Worm (Caenorhabditis elegans) whole organism, L2 larva: ENCODE results near the gene mob-2.
A peak's percentile ranks its signal among the peaks of the same experiment; 100 is the strongest.

Experiments
- C34F6.9 ChIP-seq: fragments of 150-350 bp; optimal IDR thresholded peaks from 2 replicates; lab custom pipeline; 2014; ENCODE audit warnings: missing biosample characterization, missing genetic modification characterization
- F13H6.1 ChIP-seq: sonication (generic microtip); optimal IDR thresholded peaks from 2 replicates; lab custom pipeline; 2016; ENCODE audit warnings: missing genetic modification characterization, missing compliant biosample characterization
- R02D3.7 ChIP-seq: fragments of 150-350 bp; optimal IDR thresholded peaks from 2 replicates; lab custom pipeline; 2014; ENCODE audit warnings: missing biosample characterization, missing genetic modification characterization
- Y55F3AM.14 ChIP-seq: fragments of 200-800 bp; sonication (Bioruptor generic); optimal IDR thresholded peaks from 2 replicates; lab custom pipeline; 2018; ENCODE audit warnings: mild to moderate bottlenecking, missing genetic modification characterization, missing compliant biosample characterization
- ZK546.5 ChIP-seq: sonication (generic microtip); optimal IDR thresholded peaks from 2 replicates; lab custom pipeline; 2017; ENCODE audit warnings: missing biosample characterization, missing genetic modification characterization
- alr-1 ChIP-seq: fragments of 150-350 bp; optimal IDR thresholded peaks from 2 replicates; lab custom pipeline; 2014; ENCODE audit warnings: missing biosample characterization, missing genetic modification characterization
- aly-2 ChIP-seq: fragments of 150-350 bp; optimal IDR thresholded peaks from 2 replicates; lab custom pipeline; 2014; ENCODE audit warnings: missing biosample characterization, missing genetic modification characterization
- ama-1 ChIP-seq: fragments of 150-350 bp; optimal IDR thresholded peaks from 2 replicates; lab custom pipeline; 2018; ENCODE audit warnings: inconsistent platforms
- blmp-1 ChIP-seq: sonication (generic microtip); optimal IDR thresholded peaks from 2 replicates; lab custom pipeline; 2017; ENCODE audit warnings: missing genetic modification characterization, mild to moderate bottlenecking, missing compliant biosample characterization, antibody characterized with exemption, moderate library complexity; ENCODE audit not compliant: insufficient read depth
- ceh-16 ChIP-seq: fragments of 150-350 bp; optimal IDR thresholded peaks from 2 replicates; lab custom pipeline; 2014; ENCODE audit warnings: missing biosample characterization, missing genetic modification characterization
- ceh-82 ChIP-seq: fragments of 150-350 bp; optimal IDR thresholded peaks from 2 replicates; lab custom pipeline; 2014; ENCODE audit warnings: missing biosample characterization, missing genetic modification characterization
- crh-2 ChIP-seq: sonication (generic microtip); optimal IDR thresholded peaks from 2 replicates; lab custom pipeline; 2017; ENCODE audit warnings: missing biosample characterization, missing genetic modification characterization
- dmd-4 ChIP-seq: sonication (generic microtip); optimal IDR thresholded peaks from 2 replicates; lab custom pipeline; 2017; ENCODE audit warnings: missing biosample characterization, missing genetic modification characterization
- egl-27 ChIP-seq: sonication (generic microtip); optimal IDR thresholded peaks from 3 replicates; lab custom pipeline; 2017; ENCODE audit warnings: missing biosample characterization, missing genetic modification reagents, missing genetic modification characterization
- elt-1 ChIP-seq: fragments of 150-350 bp; optimal IDR thresholded peaks from 2 replicates; lab custom pipeline; 2014; ENCODE audit warnings: missing biosample characterization, missing genetic modification characterization
- elt-3 ChIP-seq: sonication (generic microtip); optimal IDR thresholded peaks from 2 replicates; lab custom pipeline; 2017; ENCODE audit warnings: missing biosample characterization, missing genetic modification characterization
- fos-1 ChIP-seq: fragments of 150-350 bp; optimal IDR thresholded peaks from 2 replicates; lab custom pipeline; 2014; ENCODE audit warnings: missing biosample characterization, missing genetic modification characterization
- gmeb-1 ChIP-seq: fragments of 150-350 bp; optimal IDR thresholded peaks from 2 replicates; lab custom pipeline; 2014; ENCODE audit warnings: missing biosample characterization, missing genetic modification characterization
- lin-11 ChIP-seq: fragments of 150-350 bp; sonication (generic microtip); optimal IDR thresholded peaks from 2 replicates; lab custom pipeline; 2014; ENCODE audit warnings: missing biosample characterization, missing genetic modification characterization, inconsistent platforms, mixed read lengths
- lin-13 ChIP-seq: fragments of 150-350 bp; optimal IDR thresholded peaks from 2 replicates; lab custom pipeline; 2014; ENCODE audit warnings: missing biosample characterization, missing genetic modification reagents, missing genetic modification characterization
- lin-39 ChIP-seq: fragments of 150-350 bp; optimal IDR thresholded peaks from 2 replicates; lab custom pipeline; 2014; ENCODE audit warnings: missing biosample characterization, missing genetic modification reagents, missing genetic modification characterization
- lsy-2 ChIP-seq, 2 experiments: fragments of 150-350 bp in 1 of 2; sonication (generic microtip) in 1 of 2; optimal IDR thresholded peaks; 2 replicates each; lab custom pipeline; 2014 to 2017; ENCODE audit warnings: missing biosample characterization in 2 of 2, missing genetic modification characterization in 2 of 2
- mab-5 ChIP-seq: fragments of 150-350 bp; optimal IDR thresholded peaks from 2 replicates; lab custom pipeline; 2014; ENCODE audit warnings: missing biosample characterization, missing genetic modification characterization
- mbf-1 ChIP-seq: sonication (generic microtip); optimal IDR thresholded peaks from 2 replicates; lab custom pipeline; 2017; ENCODE audit warnings: missing biosample characterization, missing genetic modification characterization
- mdl-1 ChIP-seq, 2 experiments: fragments of 150-350 bp in 1 of 2; sonication (generic microtip) in 1 of 2; optimal IDR thresholded peaks; 2 replicates each; lab custom pipeline; 2017; ENCODE audit warnings: missing biosample characterization in 2 of 2, missing genetic modification characterization in 2 of 2
- nhr-10 ChIP-seq: sonication (generic microtip); optimal IDR thresholded peaks from 2 replicates; lab custom pipeline; 2017; ENCODE audit warnings: missing biosample characterization, missing genetic modification characterization
- nhr-11 ChIP-seq: fragments of 150-350 bp; optimal IDR thresholded peaks from 2 replicates; lab custom pipeline; 2014; ENCODE audit warnings: missing biosample characterization, missing genetic modification characterization
- nhr-12 ChIP-seq: fragments of 150-350 bp; optimal IDR thresholded peaks from 2 replicates; lab custom pipeline; 2014; ENCODE audit warnings: missing biosample characterization, missing genetic modification characterization
- nhr-129 ChIP-seq: fragments of 150-350 bp; optimal IDR thresholded peaks from 2 replicates; lab custom pipeline; 2014; ENCODE audit warnings: missing biosample characterization, missing genetic modification characterization
- nhr-21 ChIP-seq: fragments of 150-350 bp; optimal IDR thresholded peaks from 2 replicates; lab custom pipeline; 2014; ENCODE audit warnings: missing biosample characterization, missing genetic modification characterization
- nhr-23 ChIP-seq: fragments of 150-350 bp; optimal IDR thresholded peaks from 2 replicates; lab custom pipeline; 2014; ENCODE audit warnings: missing biosample characterization, missing genetic modification reagents, missing genetic modification characterization
- nhr-237 ChIP-seq: fragments of 150-350 bp; optimal IDR thresholded peaks from 2 replicates; lab custom pipeline; 2014; ENCODE audit warnings: missing biosample characterization, missing genetic modification characterization
- nhr-25 ChIP-seq: fragments of 150-350 bp; sonication (generic microtip); optimal IDR thresholded peaks from 3 replicates; lab custom pipeline; 2014; ENCODE audit warnings: missing biosample characterization, missing genetic modification characterization
- nhr-6 ChIP-seq: fragments of 150-350 bp; optimal IDR thresholded peaks from 2 replicates; lab custom pipeline; 2014; ENCODE audit warnings: missing biosample characterization, missing genetic modification characterization
- nhr-77 ChIP-seq: fragments of 150-350 bp; optimal IDR thresholded peaks from 2 replicates; lab custom pipeline; 2014; ENCODE audit warnings: missing biosample characterization, missing genetic modification characterization
- peb-1 ChIP-seq: fragments of 150-350 bp; optimal IDR thresholded peaks from 2 replicates; lab custom pipeline; 2014; ENCODE audit warnings: missing biosample characterization, missing genetic modification characterization
- sem-4 ChIP-seq: fragments of 150-350 bp; optimal IDR thresholded peaks from 2 replicates; lab custom pipeline; 2014; ENCODE audit warnings: missing biosample characterization, missing genetic modification reagents, missing genetic modification characterization
- skn-1 ChIP-seq: sonication (generic microtip); optimal IDR thresholded peaks from 2 replicates; lab custom pipeline; 2017; ENCODE audit warnings: missing biosample characterization, missing genetic modification characterization
- sma-3 ChIP-seq: sonication (generic microtip); optimal IDR thresholded peaks from 2 replicates; lab custom pipeline; 2016; ENCODE audit warnings: missing genetic modification reagents, missing genetic modification characterization, missing compliant biosample characterization
- sma-9 ChIP-seq, 2 experiments: fragments of 150-350 bp in 1 of 2; sonication (generic microtip) in 1 of 2; optimal IDR thresholded peaks; 2 replicates each; lab custom pipeline; 2014 to 2016; ENCODE audit warnings: missing genetic modification characterization in 2 of 2, mild to moderate bottlenecking in 1 of 2, missing biosample characterization in 1 of 2, missing compliant biosample characterization in 1 of 2, missing genetic modification reagents in 1 of 2, moderate library complexity in 1 of 2
- snpc-4 ChIP-seq: fragments of 150-350 bp; optimal IDR thresholded peaks from 2 replicates; lab custom pipeline; 2014; ENCODE audit warnings: missing biosample characterization, missing genetic modification characterization
- unc-39 ChIP-seq: fragments of 150-350 bp; optimal IDR thresholded peaks from 2 replicates; lab custom pipeline; 2014; ENCODE audit warnings: missing biosample characterization, missing genetic modification characterization
- unc-55 ChIP-seq: fragments of 150-350 bp; sonication (generic microtip); optimal IDR thresholded peaks from 3 replicates; lab custom pipeline; 2014; ENCODE audit warnings: missing biosample characterization, missing genetic modification reagents, missing genetic modification characterization
- unc-62 ChIP-seq: fragments of 150-350 bp; optimal IDR thresholded peaks from 2 replicates; lab custom pipeline; 2014; ENCODE audit warnings: missing biosample characterization, missing genetic modification reagents, missing genetic modification characterization
- zag-1 ChIP-seq: fragments of 150-350 bp; optimal IDR thresholded peaks from 2 replicates; lab custom pipeline; 2014; ENCODE audit warnings: missing biosample characterization, missing genetic modification characterization
- ztf-1 ChIP-seq: fragments of 200-800 bp; sonication (Bioruptor generic); conservative IDR thresholded peaks from 2 replicates; pipeline ENCODE4 v1.3.6; 2022; ENCODE audit warnings: missing genetic modification characterization, missing compliant biosample characterization
- ztf-11 ChIP-seq: sonication (generic microtip); optimal IDR thresholded peaks from 2 replicates; lab custom pipeline; 2017; ENCODE audit warnings: missing biosample characterization, missing genetic modification characterization
- ztf-4 ChIP-seq: fragments of 150-350 bp; optimal IDR thresholded peaks from 2 replicates; lab custom pipeline; 2014; ENCODE audit warnings: missing biosample characterization, missing genetic modification characterization

Gene mob-2

ce11 chrX:13144975-13145618, 24.8 kb downstream of the mob-2 start:
- TF ChIP-seq nhr-237 (tag; lab: Kevin White, UChicago) (no peak), sma-9 (GFP tag; optimal IDR thresholded peaks at IDR 0.05; lab: Kevin White, UChicago) (peak; percentile 95), sma-9 (tag; optimal IDR thresholded peaks at IDR 0.05; lab: Kevin White, UChicago) (no peak), unc-39 (tag; lab: Kevin White, UChicago) (peak; percentile 95), aly-2 (tag; lab: Kevin White, UChicago) (no peak), R02D3.7 (tag; lab: Kevin White, UChicago) (no peak), lin-13 (peak; percentile 92), mbf-1 (tag; lab: Kevin White, UChicago) (no peak), elt-1 (tag; lab: Kevin White, UChicago) (peak; percentile 12), nhr-21 (tag; lab: Kevin White, UChicago) (peak; percentile 96), skn-1 (tag; lab: Kevin White, UChicago) (no peak), nhr-10 (tag; lab: Kevin White, UChicago) (peak; percentile 77), nhr-6 (tag; lab: Kevin White, UChicago) (peak; percentile 90), Y55F3AM.14 (GFP tag; lab: Kevin White, UChicago) (peak; percentile 79), nhr-12 (tag; lab: Kevin White, UChicago) (no peak), lsy-2 (tag; optimal IDR thresholded peaks at IDR 0.05; lab: Kevin White, UChicago) (peak; percentile 78 to 92), ceh-82 (tag; lab: Kevin White, UChicago) (peak; percentile 80), peb-1 (tag; lab: Kevin White, UChicago) (no peak), lin-11 (tag; lab: Kevin White, UChicago) (peak; percentile 86), lin-39 (tag; lab: Kevin White, UChicago) (peak; percentile 76), nhr-77 (peak; percentile 2), fos-1 (peak; percentile 95), nhr-23 (tag; lab: Kevin White, UChicago) (no peak), snpc-4 (tag; lab: Kevin White, UChicago) (peak; percentile 66), ztf-11 (tag; lab: Kevin White, UChicago) (no peak), ZK546.5 (no peak), F13H6.1 (peak; percentile 98), alr-1 (peak; percentile 92), nhr-25 (tag; lab: Kevin White, UChicago) (peak; percentile 96), nhr-11 (tag; lab: Kevin White, UChicago) (peak; percentile 62), sma-3 (GFP tag; lab: Kevin White, UChicago) (peak; percentile 92), mab-5 (peak; percentile 95), ama-1 (lab: Kevin White, UChicago) (peak; percentile 97), ztf-4 (tag; lab: Kevin White, UChicago) (peak; percentile 92), egl-27 (peak; percentile 97), sem-4 (tag; lab: Kevin White, UChicago) (peak; percentile 96), nhr-129 (tag; lab: Kevin White, UChicago) (peak; percentile 97), crh-2 (peak; percentile 96), ceh-16 (tag; lab: Kevin White, UChicago) (peak; percentile 84), unc-62 (GFP tag; lab: Kevin White, UChicago) (peak; percentile 77), ztf-1 (GFP tag; lab: Robert Waterston, UW) (no peak), unc-55 (GFP tag; lab: Kevin White, UChicago) (peak; percentile 92), mdl-1 (tag; optimal IDR thresholded peaks at IDR 0.05; lab: Kevin White, UChicago) (peak; percentile 93 to 99), elt-3 (tag; lab: Kevin White, UChicago) (no peak), zag-1 (tag; lab: Kevin White, UChicago) (peak; percentile 95), C34F6.9 (peak; percentile 97), dmd-4 (no peak), blmp-1 (tag; lab: Kevin White, UChicago) (peak; percentile 87), gmeb-1 (tag; lab: Kevin White, UChicago) (peak; percentile 81)
